In the genomic region with DNA sequence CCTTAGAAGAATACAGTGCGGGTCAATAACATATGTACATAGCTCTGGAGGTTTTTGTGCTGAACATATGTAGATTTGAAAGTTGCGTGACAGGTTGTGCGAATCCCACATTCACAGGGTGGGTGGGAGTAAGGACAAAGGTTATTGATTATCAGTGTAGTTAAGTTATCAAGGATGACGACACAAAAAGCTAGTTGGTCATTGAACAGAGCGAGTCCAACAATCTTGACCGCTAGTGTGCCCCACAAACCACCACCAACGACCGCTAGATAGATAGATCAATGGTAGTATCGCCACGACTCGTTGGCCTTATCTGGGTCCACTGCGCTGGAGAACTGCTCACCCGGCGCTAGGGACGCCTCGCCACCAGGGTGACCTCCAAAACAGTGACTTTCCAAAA, we compare ENCODE assay signal across 2 fruit fly cellular contexts.
A peak's percentile ranks its signal among the peaks of the same experiment; 100 is the strongest.
TF ChIP-seq lines count a peak whose summit lies in the region.

No protein-coding gene starts in this region.

TF ChIP-seq in whole organism, embryonic, 481 proteins besides CTCF, POLR2A, EP300 and RAD21 (continued from another document and continues in another):
- TF ChIP-seq sens-2 (GFP tag; IDR thresholded peaks at IDR 0.05; lab: Robert Waterston, UW) (no peak), corto (GFP tag; optimal IDR thresholded peaks at IDR 0.05; lab: Kevin White, UChicago) (no peak), Sry-δ (GFP tag; optimal IDR thresholded peaks at IDR 0.05; lab: Kevin White, UChicago) (no peak), CG2129 (GFP tag; IDR thresholded peaks at IDR 0.05; lab: Robert Waterston, UW; ENCODE audit: partially characterized antibody) (no peak), Hmr (GFP tag; optimal IDR thresholded peaks at IDR 0.05; lab: Kevin White, UChicago) (no peak), gem (tag; optimal IDR thresholded peaks at IDR 0.05; lab: Kevin White, UChicago) (peak; percentile 20), Dfd (GFP tag; optimal IDR thresholded peaks at IDR 0.05; lab: Kevin White, UChicago) (no peak), CG8765 (GFP tag; IDR thresholded peaks at IDR 0.05; lab: Robert Waterston, UW) (no peak), CHES-1-like (GFP tag; optimal IDR thresholded peaks at IDR 0.05; lab: Kevin White, UChicago) (no peak), CG11247 (GFP tag; IDR thresholded peaks at IDR 0.05; lab: Robert Waterston, UW) (no peak), Pdp1 (GFP tag; optimal IDR thresholded peaks at IDR 0.05; lab: Kevin White, UChicago) (no peak), jigr1 (GFP tag; IDR thresholded peaks at IDR 0.05; lab: Robert Waterston, UW) (no peak), CG9727 (GFP tag; optimal IDR thresholded peaks at IDR 0.05; lab: Kevin White, UChicago) (no peak), dimm (GFP tag; IDR thresholded peaks at IDR 0.05; lab: Robert Waterston, UW) (no peak), CG4424 (GFP tag; optimal IDR thresholded peaks at IDR 0.05; lab: Kevin White, UChicago) (no peak), MESR4 (GFP tag; optimal IDR thresholded peaks at IDR 0.05; lab: Kevin White, UChicago) (no peak), pb (GFP tag; optimal IDR thresholded peaks at IDR 0.05; lab: Kevin White, UChicago) (no peak), CG8290 (GFP tag; optimal IDR thresholded peaks at IDR 0.05; lab: Kevin White, UChicago) (no peak), CG8290 (tag; optimal IDR thresholded peaks at IDR 0.05; lab: Kevin White, UChicago) (peak in 1 of 2 experiments; percentile 58), CG16779 (GFP tag; IDR thresholded peaks at IDR 0.05; lab: Robert Waterston, UW) (no peak), Nf-YA (GFP tag; IDR thresholded peaks at IDR 0.05; lab: Robert Waterston, UW) (no peak), CG32532 (GFP tag; IDR thresholded peaks at IDR 0.05; lab: Robert Waterston, UW) (peak; percentile 11; the same call in 1 of the 2 replicates), caup (GFP tag; optimal IDR thresholded peaks at IDR 0.05; lab: Kevin White, UChicago; ENCODE audit: severe bottlenecking) (no peak), Ptx1 (GFP tag; IDR thresholded peaks at IDR 0.05; lab: Robert Waterston, UW) (peak; percentile 30; the same call in 1 of the 2 replicates), CG6765 (GFP tag; optimal IDR thresholded peaks at IDR 0.05; lab: Kevin White, UChicago) (no peak), CG12219 (GFP tag; optimal IDR thresholded peaks at IDR 0.05; lab: Kevin White, UChicago) (peak; percentile 7), CG11696 (GFP tag; IDR thresholded peaks at IDR 0.05; lab: Robert Waterston, UW) (peak; percentile 82), CG34422 (GFP tag; IDR thresholded peaks at IDR 0.05; lab: Robert Waterston, UW) (0 out of 3 replicates have a peak, but pooled peaks have one; percentile 12), nom (GFP tag; optimal IDR thresholded peaks at IDR 0.05; lab: Kevin White, UChicago) (no peak), Asciz (GFP tag; optimal IDR thresholded peaks at IDR 0.05; lab: Kevin White, UChicago) (no peak), tin (GFP tag; optimal IDR thresholded peaks at IDR 0.05; lab: Kevin White, UChicago) (no peak), CG15269 (tag; optimal IDR thresholded peaks at IDR 0.05; lab: Kevin White, UChicago) (no peak), CG7987 (GFP tag; optimal IDR thresholded peaks at IDR 0.05; lab: Kevin White, UChicago) (no peak), Dad (GFP tag; optimal IDR thresholded peaks at IDR 0.05; lab: Kevin White, UChicago) (no peak), Lpt (GFP tag; optimal IDR thresholded peaks at IDR 0.05; lab: Kevin White, UChicago) (no peak), CG4854 (GFP tag; optimal IDR thresholded peaks at IDR 0.05; lab: Kevin White, UChicago) (no peak), CG17328 (GFP tag; IDR thresholded peaks at IDR 0.05; lab: Robert Waterston, UW) (no peak), ase (GFP tag; IDR thresholded peaks at IDR 0.05; lab: Robert Waterston, UW) (no peak), CG10543 (GFP tag; optimal IDR thresholded peaks at IDR 0.05; lab: Kevin White, UChicago) (no peak), CG14014 (GFP tag; IDR thresholded peaks at IDR 0.05; lab: Robert Waterston, UW) (0 out of 2 replicates have a peak, but pooled peaks have one; percentile 7), knrl (GFP tag; IDR thresholded peaks at IDR 0.05; lab: Robert Waterston, UW; ENCODE audit: partially characterized antibody) (no peak), prd (optimal IDR thresholded peaks at IDR 0.05; lab: Kevin White, UChicago) (no peak), prd (GFP tag; IDR thresholded peaks at IDR 0.05; lab: Robert Waterston, UW) (no peak; the same call in 2 of the 3 replicates), repo (GFP tag; optimal IDR thresholded peaks at IDR 0.05; lab: Kevin White, UChicago) (no peak), NK7.1 (GFP tag; optimal IDR thresholded peaks at IDR 0.05; lab: Kevin White, UChicago) (no peak), CG7357 (GFP tag; IDR thresholded peaks at IDR 0.05; lab: Robert Waterston, UW) (no peak), CG7839 (tag; optimal IDR thresholded peaks at IDR 0.05; lab: Kevin White, UChicago) (no peak), Stat92E (GFP tag; optimal IDR thresholded peaks at IDR 0.05; lab: Kevin White, UChicago) (no peak), CG33557 (GFP tag; optimal IDR thresholded peaks at IDR 0.05; lab: Kevin White, UChicago) (no peak), salm (tag; optimal IDR thresholded peaks at IDR 0.05; lab: Kevin White, UChicago) (no peak), Ada2b (GFP tag; IDR thresholded peaks at IDR 0.05; lab: Robert Waterston, UW) (no peak), CG11695 (GFP tag; IDR thresholded peaks at IDR 0.05; lab: Robert Waterston, UW) (0 out of 3 replicates have a peak, but pooled peaks have one; percentile 24), Six4 (GFP tag; optimal IDR thresholded peaks at IDR 0.05; lab: Kevin White, UChicago) (no peak), CG17802 (tag; optimal IDR thresholded peaks at IDR 0.05; lab: Kevin White, UChicago) (no peak), Bgb (GFP tag; IDR thresholded peaks at IDR 0.05; lab: Robert Waterston, UW; ENCODE audit: partially characterized antibody) (no peak), CG1647 (GFP tag; optimal IDR thresholded peaks at IDR 0.05; lab: Kevin White, UChicago) (no peak), amos (GFP tag; IDR thresholded peaks at IDR 0.05; lab: Robert Waterston, UW; ENCODE audit: partially characterized antibody) (no peak), zf30C (GFP tag; optimal IDR thresholded peaks at IDR 0.05; lab: Kevin White, UChicago) (no peak), Hr3 (GFP tag; optimal IDR thresholded peaks at IDR 0.05; lab: Kevin White, UChicago) (no peak), sens (GFP tag; lab: Kevin White, UChicago) (peak; percentile 39), slbo (GFP tag; IDR thresholded peaks at IDR 0.05; lab: Robert Waterston, UW) (0 out of 2 replicates have a peak, but pooled peaks have one; percentile 15), CG10147 (GFP tag; optimal IDR thresholded peaks at IDR 0.05; lab: Kevin White, UChicago) (no peak), Atf3 (GFP tag; optimal IDR thresholded peaks at IDR 0.05; lab: Kevin White, UChicago) (no peak), chm (GFP tag; IDR thresholded peaks at IDR 0.05; lab: Robert Waterston, UW) (no peak), CG15696 (tag; optimal IDR thresholded peaks at IDR 0.05; lab: Kevin White, UChicago) (peak; percentile 26)

TF ChIP-seq in whole organism, prepupa, 60 proteins besides CTCF, POLR2A, EP300 and RAD21 (continued from another document):
- TF ChIP-seq Smox (GFP tag; optimal IDR thresholded peaks at IDR 0.05; lab: Kevin White, UChicago), result no peak
- peak; percentile 24 for TF ChIP-seq Eip78C (GFP tag; lab: Kevin White, UChicago)
- no peak for TF ChIP-seq Hr38 (GFP tag; optimal IDR thresholded peaks at IDR 0.05; lab: Kevin White, UChicago)
- peak; percentile 69 for TF ChIP-seq eg (GFP tag; IDR thresholded peaks at IDR 0.05; lab: Robert Waterston, UW)
- TF ChIP-seq Met (GFP tag; optimal IDR thresholded peaks at IDR 0.05; lab: Kevin White, UChicago), result no peak
- TF ChIP-seq CG6163 (GFP tag; IDR thresholded peaks at IDR 0.05; lab: Robert Waterston, UW), result peak; percentile 36; the same call in 1 of the 3 replicates
- TF ChIP-seq topi (GFP tag; optimal IDR thresholded peaks at IDR 0.05; lab: Kevin White, UChicago), result no peak
